Fruit fly (Drosophila melanogaster): ENCODE data around the gene Cox11.

The Cox11 gene

DNA sequence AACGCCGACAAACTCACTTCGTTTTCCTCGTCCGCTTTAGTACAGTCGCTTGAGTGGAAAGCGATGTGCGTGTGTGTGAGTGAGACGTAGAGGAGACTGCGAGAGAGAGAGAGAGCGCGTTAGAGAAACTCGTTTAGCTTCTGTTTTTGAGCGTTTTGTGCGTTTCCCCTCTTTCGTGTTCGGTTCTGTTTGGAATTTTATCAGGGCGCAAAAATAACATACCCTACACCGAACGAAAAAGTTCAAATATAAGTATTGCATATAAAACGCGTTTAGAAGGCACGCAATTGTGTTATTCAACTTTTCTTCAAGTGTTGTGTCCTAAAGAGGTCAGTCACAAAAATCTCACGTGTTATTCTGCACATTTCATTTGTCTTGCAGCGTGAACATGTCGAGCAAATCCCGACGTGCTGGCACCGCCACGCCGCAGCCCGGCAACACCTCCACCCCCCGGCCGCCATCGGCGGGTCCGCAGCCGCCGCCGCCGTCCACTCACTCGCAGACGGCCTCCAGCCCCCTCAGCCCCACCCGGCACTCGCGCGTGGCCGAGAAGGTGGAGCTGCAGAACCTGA is 16.3 kb downstream of the Cox11 start:
- peak; percentile 20 for TF ChIP-seq CG17801 (GFP tag; optimal IDR thresholded peaks at IDR 0.05; ENCODE audit: partially characterized antibody)

DNA sequence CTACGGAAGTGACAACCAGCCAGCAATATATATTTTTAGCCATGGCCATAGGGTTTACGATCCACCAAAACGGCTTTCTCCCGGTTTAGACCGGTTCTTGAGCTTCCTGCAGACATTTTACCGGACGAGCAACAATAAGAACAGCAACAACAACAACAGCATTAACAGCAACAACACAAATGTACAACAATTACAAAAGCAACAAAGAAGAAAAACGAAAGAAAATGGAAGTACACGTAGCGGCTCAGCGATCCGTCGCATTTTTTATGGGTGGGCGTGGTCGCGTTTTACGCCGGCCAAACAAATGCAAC is 19.4 kb downstream of the Cox11 start:
- no peak for TF ChIP-seq CG17801 (GFP tag; optimal IDR thresholded peaks at IDR 0.05; ENCODE audit: partially characterized antibody)

DNA sequence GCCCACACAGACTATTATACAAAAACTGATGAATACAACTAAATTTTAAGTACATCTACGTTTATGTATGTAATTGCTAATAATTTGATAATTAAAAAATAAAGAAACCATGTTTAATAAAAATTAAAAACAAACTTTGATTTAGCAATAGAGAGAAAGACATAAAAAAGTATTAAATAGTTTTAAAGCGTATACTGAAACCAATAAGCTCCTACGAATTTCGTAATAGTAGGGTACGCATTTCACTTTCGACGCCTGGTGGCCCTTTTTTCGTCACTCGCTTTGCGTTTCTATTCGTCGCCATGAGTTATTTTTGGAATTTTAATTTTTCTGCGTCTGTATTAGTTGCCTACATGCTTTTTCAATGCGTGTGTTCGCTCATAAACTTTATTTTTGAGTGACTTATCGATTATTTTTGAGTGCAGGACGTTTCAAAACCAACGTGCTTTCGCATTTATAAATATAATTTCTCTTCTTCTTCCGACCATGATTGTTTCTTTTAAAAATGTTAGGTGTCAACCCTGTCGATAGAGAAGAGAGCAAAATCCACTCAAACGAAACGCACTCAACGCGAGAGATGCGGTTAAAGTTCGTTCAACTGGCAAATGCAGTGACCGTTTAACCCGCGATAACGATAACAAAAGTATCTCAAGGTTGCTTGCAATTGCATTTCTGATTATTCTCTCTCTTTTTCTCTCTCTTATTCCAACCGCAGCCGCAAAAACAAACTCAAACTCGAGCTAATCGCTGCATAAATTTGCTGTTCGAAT is 19.9 kb downstream of the Cox11 start, which contains the start of gene Oscillin:
TSS of gene Oscillin (plus strand) at position 569 of the 770 bp plus-strand sequence.
- TF ChIP-seq CG17801 (GFP tag; optimal IDR thresholded peaks at IDR 0.05; ENCODE audit: partially characterized antibody): peak; percentile 53

DNA sequence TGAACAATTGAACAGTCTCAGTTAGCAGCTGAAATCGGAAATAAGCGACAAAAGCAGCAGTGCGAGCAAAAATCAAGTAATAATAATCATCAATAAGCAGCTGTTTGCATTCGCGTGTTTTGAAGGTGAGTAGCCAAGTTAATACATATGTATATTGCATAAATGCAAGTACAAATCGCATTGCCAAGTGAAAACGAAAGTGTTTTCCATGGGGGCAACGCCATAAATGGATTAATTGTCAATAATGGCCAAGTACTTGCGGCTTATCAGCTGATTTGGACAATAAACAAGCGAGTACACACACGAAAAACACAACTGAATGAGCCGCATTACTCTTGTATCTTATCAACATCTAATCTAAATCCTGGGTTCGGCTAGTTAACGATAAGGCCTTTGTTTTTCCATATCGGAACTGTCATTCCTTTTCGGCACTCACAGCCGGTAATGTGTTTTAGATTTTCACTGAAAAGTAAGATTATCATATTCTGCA is 20.6 kb downstream of the Cox11 start:
- TF ChIP-seq CG17801 (GFP tag; optimal IDR thresholded peaks at IDR 0.05; ENCODE audit: partially characterized antibody): peak; percentile 37

DNA sequence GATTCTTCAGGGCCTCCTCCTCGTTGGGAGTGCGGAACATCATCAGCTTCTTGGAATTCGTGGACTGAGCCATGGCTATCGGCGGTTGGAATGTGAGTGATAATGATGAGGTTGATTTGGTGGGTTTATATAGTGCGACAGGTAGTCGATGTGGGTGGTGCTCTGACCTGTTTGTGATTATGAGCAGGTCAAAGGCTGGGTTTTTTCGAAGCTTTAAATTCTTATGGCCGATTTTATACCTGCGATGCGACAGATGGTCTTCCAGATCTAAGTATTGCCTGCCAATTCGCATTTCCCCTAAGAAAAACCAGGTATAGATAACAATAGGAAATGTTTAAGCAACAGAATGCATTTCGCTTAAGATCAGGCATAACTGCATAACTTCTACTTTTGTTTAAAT is 24.0 kb downstream of the Cox11 start, which contains the start of gene CG14014:
TSS of gene CG14014 (minus strand) at position 101 of the 400 bp plus-strand sequence.
- TF ChIP-seq CG17801 (GFP tag; optimal IDR thresholded peaks at IDR 0.05; ENCODE audit: partially characterized antibody): no peak

DNA sequence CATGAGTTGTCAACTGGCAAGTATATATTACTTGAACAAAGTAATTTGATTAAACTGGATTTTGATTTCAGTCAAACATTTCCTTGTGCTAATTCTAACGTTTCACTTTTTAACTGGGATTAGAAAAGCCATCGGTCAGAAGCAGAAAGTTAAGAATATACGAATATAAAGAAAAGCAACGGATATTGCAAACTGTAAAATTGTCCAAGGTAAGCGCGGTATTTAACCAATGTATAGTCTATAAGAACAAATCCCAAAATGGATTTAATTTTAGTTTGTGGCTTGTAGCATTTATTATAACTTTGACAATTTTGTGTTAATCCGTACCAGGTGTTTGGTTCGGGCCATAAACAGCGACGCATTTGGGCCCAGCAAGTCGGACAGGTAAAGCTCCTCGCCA is 24.8 kb downstream of the Cox11 start, which contains the start of gene CG18269:
TSS of gene CG18269 (plus strand) at position 301 of the 400 bp plus-strand sequence.
- no peak for TF ChIP-seq CG17801 (GFP tag; optimal IDR thresholded peaks at IDR 0.05; ENCODE audit: partially characterized antibody)

DNA sequence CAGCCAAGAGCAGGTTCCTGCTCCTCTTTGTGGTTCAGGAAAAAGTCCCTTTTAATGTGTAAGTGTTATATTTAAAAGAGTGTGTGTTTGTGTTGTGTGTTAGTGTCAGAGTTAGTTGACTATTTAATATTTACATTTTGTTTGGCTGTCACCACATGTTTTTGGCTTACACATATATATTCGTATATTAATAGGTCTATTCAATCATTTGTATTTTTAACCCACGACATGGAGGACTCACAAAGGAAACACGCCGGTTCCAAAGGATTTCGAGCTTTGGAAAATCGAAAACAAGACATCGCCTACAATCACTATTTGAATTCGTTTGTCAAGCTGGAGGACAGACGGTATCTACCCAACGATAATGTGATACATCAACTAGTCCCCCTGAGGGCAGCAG is 27.0 kb downstream of the Cox11 start, which contains the start of the genes CG14013 and CG14017:
TSS of gene CG14013 (minus strand) at position 101 of the 400 bp plus-strand sequence.
TSS of gene CG14017 (plus strand) at position 148 of the 400 bp plus-strand sequence.
- no peak for TF ChIP-seq CG17801 (GFP tag; optimal IDR thresholded peaks at IDR 0.05; ENCODE audit: partially characterized antibody)

DNA sequence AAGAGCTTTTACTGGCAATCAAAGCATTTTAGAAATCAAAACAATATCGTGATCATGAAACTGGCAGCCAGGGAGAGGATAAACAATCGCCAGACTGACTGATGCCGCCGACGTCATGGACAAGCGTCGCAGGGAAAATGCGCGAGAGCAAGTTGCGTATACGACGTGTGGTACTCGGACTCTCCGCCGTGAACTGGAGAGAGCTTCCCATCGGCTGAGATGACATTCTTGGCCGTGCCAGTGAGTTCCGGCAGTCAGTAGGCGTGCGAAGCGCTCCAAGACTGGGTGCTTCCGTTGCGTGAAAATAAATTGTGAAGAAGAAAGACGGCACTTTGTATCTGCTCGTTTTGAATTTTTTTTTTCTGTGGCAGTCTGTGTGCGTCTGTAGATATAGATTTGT is 28.1 kb downstream of the Cox11 start, which contains the start of gene GluRIIA:
TSS of gene GluRIIA (plus strand) at position 255 of the 400 bp plus-strand sequence.
- no peak for TF ChIP-seq CG17801 (GFP tag; optimal IDR thresholded peaks at IDR 0.05; ENCODE audit: partially characterized antibody)

DNA sequence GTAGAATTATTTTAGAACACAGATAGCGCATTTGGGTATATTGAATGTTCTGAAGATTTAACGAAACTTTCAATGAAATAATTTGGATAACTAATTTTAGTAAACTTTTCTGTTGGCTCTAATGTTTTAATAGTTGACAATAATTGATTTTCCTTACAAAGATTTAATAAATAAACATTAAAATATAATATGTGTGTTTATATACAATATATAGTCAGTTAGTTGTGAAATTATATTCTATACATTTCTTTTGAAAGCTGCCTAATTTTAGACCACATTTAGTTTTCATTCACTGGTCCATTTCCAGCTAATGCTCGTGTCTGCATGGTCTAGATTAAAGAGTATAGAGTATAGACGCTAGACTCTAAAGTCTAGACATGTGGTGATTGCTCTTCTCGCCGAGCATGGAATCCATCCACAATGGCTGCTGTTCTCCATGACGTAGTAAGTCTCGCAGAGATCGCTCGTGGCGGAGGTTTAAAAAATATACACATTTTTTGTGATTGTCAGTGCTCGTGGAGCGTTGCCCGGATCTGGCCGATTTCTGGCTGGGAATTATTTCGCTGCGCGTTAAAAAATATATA is 32.1 kb downstream of the Cox11 start, which contains the start of gene GluRIIB:
TSS of gene GluRIIB (plus strand) at position 534 of the 584 bp plus-strand sequence.
- no peak for TF ChIP-seq CG17801 (GFP tag; optimal IDR thresholded peaks at IDR 0.05; ENCODE audit: partially characterized antibody)

DNA sequence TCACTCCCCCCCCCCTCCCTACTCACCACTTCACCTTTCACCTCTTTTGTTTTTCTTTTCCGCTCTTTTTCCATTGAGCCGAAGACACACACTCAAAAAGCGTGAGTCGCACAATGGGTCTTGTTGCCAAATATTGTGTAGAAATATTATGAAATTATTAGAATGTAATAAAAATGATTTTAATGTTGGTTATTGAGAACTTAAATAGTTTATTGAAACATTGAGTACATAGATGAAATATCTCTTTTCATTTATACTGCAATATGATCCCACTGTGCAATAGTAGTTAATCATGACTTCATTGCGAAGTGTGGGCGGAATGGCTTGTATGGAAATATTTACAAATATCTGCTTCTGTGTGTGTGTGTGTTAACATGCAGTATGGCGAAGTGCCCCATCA is 40.3 kb downstream of the Cox11 start:
- TF ChIP-seq CG17801 (GFP tag; optimal IDR thresholded peaks at IDR 0.05; ENCODE audit: partially characterized antibody): no peak

DNA sequence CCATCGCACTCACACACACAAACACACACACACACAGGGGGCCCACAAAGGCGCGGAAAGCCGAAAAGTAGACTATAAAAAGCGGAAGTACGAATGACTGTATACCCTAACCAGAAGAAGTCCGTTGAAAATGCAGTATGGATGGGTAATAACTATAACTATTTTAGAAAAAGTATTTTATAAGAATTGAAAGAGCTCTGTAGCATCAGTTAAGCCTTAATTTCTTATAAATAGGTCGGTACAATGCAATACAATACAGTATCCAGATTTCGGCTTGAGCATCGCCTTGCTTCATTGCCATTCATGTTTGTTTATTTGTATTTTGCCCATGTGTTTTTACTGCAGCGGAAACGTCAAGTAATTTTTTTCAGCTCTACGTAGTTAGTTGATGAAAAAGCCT is 42.7 kb downstream of the Cox11 start:
- TF ChIP-seq CG17801 (GFP tag; optimal IDR thresholded peaks at IDR 0.05; ENCODE audit: partially characterized antibody): no peak

Measured in ovary, adult (tissue).